Worm (Caenorhabditis elegans) whole organism, L1 larva: ENCODE data around the gene W01C9.2.

ENCODE experiments used
- C04F5.9 ChIP-seq: sonication (generic microtip); optimal IDR thresholded peaks from 2 replicates; lab custom pipeline; 2016; ENCODE audit warnings: missing genetic modification characterization, missing compliant biosample characterization
- aha-1 ChIP-seq: fragments of 150-350 bp; optimal IDR thresholded peaks from 2 replicates; lab custom pipeline; 2014; ENCODE audit warnings: missing biosample characterization, missing genetic modification characterization
- alr-1 ChIP-seq: fragments of 200-800 bp; sonication (Bioruptor generic); optimal IDR thresholded peaks from 2 replicates; lab custom pipeline; 2018; ENCODE audit warnings: borderline replicate concordance, mild to moderate bottlenecking, missing genetic modification characterization, missing compliant biosample characterization
- dsc-1 ChIP-seq: sonication (generic microtip); optimal IDR thresholded peaks from 2 replicates; lab custom pipeline; 2016; ENCODE audit warnings: mild to moderate bottlenecking, missing genetic modification characterization, missing compliant biosample characterization
- efl-3 ChIP-seq: fragments of 200-800 bp; sonication (Bioruptor generic); optimal IDR thresholded peaks from 2 replicates; lab custom pipeline; 2018; ENCODE audit warnings: mild to moderate bottlenecking, missing genetic modification characterization, missing compliant biosample characterization
- elt-2 ChIP-seq: sonication (generic microtip); optimal IDR thresholded peaks from 2 replicates; lab custom pipeline; 2016; ENCODE audit warnings: missing genetic modification characterization, mild to moderate bottlenecking, inconsistent platforms, missing compliant biosample characterization, missing genetic modification reagents
- elt-3 ChIP-seq, 6 experiments: fragments of 150-350 bp in 1 of 6; sonication (generic microtip); optimal IDR thresholded peaks; 2 replicates each; lab custom pipeline; 2017 to 2018; ENCODE audit warnings: missing biosample characterization in 6 of 6, missing genetic modification characterization in 6 of 6, inconsistent platforms in 1 of 6
- fkh-10 ChIP-seq: sonication (generic microtip); optimal IDR thresholded peaks from 2 replicates; lab custom pipeline; 2017; ENCODE audit warnings: missing biosample characterization, missing genetic modification reagents, missing genetic modification characterization
- fkh-4 ChIP-seq: sonication (generic microtip); optimal IDR thresholded peaks from 2 replicates; lab custom pipeline; 2016; ENCODE audit warnings: missing compliant biosample characterization, missing genetic modification characterization, borderline replicate concordance
- grh-1 ChIP-seq: fragments of 200-800 bp; sonication (Bioruptor generic); IDR thresholded peaks from 2 replicates; pipeline ENCODE4 v1.3.6; 2022; ENCODE audit warnings: missing genetic modification reagents, missing genetic modification characterization, missing compliant biosample characterization
- hpl-2 ChIP-seq: fragments of 150-350 bp; optimal IDR thresholded peaks from 2 replicates; lab custom pipeline; 2014; ENCODE audit warnings: missing biosample characterization, missing genetic modification reagents, missing genetic modification characterization
- irx-1 ChIP-seq: sonication (generic microtip); optimal IDR thresholded peaks from 2 replicates; lab custom pipeline; 2016; ENCODE audit warnings: missing genetic modification characterization, missing compliant biosample characterization
- lin-14 ChIP-seq: fragments of 200-800 bp; sonication (Bioruptor generic); optimal IDR thresholded peaks from 2 replicates; lab custom pipeline; 2018; ENCODE audit warnings: mild to moderate bottlenecking, missing genetic modification characterization, moderate library complexity, missing compliant biosample characterization
- lin-39 ChIP-seq: fragments of 150-350 bp; optimal IDR thresholded peaks from 2 replicates; lab custom pipeline; 2014; ENCODE audit warnings: missing biosample characterization, missing genetic modification reagents, missing genetic modification characterization
- lsy-2 ChIP-seq, 2 experiments: fragments of 150-350 bp; optimal IDR thresholded peaks; 2 replicates each; lab custom pipeline; 2014; ENCODE audit warnings: missing biosample characterization in 2 of 2, missing genetic modification characterization in 2 of 2
- mef-2 ChIP-seq: fragments of 150-350 bp; optimal IDR thresholded peaks from 2 replicates; lab custom pipeline; 2014; ENCODE audit warnings: missing biosample characterization, missing genetic modification characterization
- nhr-11 ChIP-seq: fragments of 150-350 bp; optimal IDR thresholded peaks from 2 replicates; lab custom pipeline; 2014; ENCODE audit warnings: missing biosample characterization, missing genetic modification characterization
- nhr-19 ChIP-seq: fragments of 200-800 bp; sonication (Bioruptor generic); conservative IDR thresholded peaks from 2 replicates; pipeline ENCODE4 v1.3.6; 2022; ENCODE audit warnings: missing genetic modification characterization, missing compliant biosample characterization
- nhr-20 ChIP-seq: sonication (generic microtip); optimal IDR thresholded peaks from 2 replicates; lab custom pipeline; 2016; ENCODE audit warnings: mild to moderate bottlenecking, missing genetic modification characterization, missing compliant biosample characterization
- nhr-47 ChIP-seq: sonication (generic microtip); optimal IDR thresholded peaks from 2 replicates; lab custom pipeline; 2016; ENCODE audit warnings: mild to moderate bottlenecking, missing genetic modification characterization, moderate library complexity, missing compliant biosample characterization
- nhr-71 ChIP-seq: sonication (generic microtip); optimal IDR thresholded peaks from 2 replicates; lab custom pipeline; 2016; ENCODE audit warnings: mild to moderate bottlenecking, missing genetic modification characterization, moderate library complexity, missing compliant biosample characterization
- nhr-85 ChIP-seq: sonication (generic microtip); peaks from one replicate; lab custom pipeline; 2016; ENCODE audit warnings: missing genetic modification characterization, inconsistent platforms, missing compliant biosample characterization
- pag-3 ChIP-seq: sonication (generic microtip); optimal IDR thresholded peaks from 2 replicates; lab custom pipeline; 2017; ENCODE audit warnings: missing genetic modification characterization, mild to moderate bottlenecking, missing compliant biosample characterization, antibody characterized with exemption, borderline replicate concordance; ENCODE audit not compliant: insufficient read depth
- rnt-1 ChIP-seq: sonication (generic microtip); optimal IDR thresholded peaks from 2 replicates; lab custom pipeline; 2016; ENCODE audit warnings: mild to moderate bottlenecking, missing genetic modification characterization, moderate library complexity, missing compliant biosample characterization
- snu-23 ChIP-seq: sonication (generic microtip); optimal IDR thresholded peaks from 2 replicates; lab custom pipeline; 2016; ENCODE audit warnings: missing genetic modification characterization, missing compliant biosample characterization
- sptf-1 ChIP-seq: fragments of 150-350 bp; optimal IDR thresholded peaks from 2 replicates; lab custom pipeline; 2014; ENCODE audit warnings: missing biosample characterization, missing genetic modification characterization
- tbx-2 ChIP-seq: sonication (generic microtip); optimal IDR thresholded peaks from 2 replicates; lab custom pipeline; 2016; ENCODE audit warnings: missing genetic modification characterization, missing compliant biosample characterization
- unc-130 ChIP-seq: fragments of 150-350 bp; optimal IDR thresholded peaks from 2 replicates; lab custom pipeline; 2017; ENCODE audit warnings: missing biosample characterization, missing genetic modification characterization, inconsistent platforms
- unc-98 ChIP-seq: fragments of 200-800 bp; sonication (Bioruptor generic); IDR thresholded peaks from 2 replicates; pipeline ENCODE4 v1.3.6; 2022; ENCODE audit warnings: missing genetic modification characterization, missing compliant biosample characterization
- vab-15 ChIP-seq: sonication (generic microtip); optimal IDR thresholded peaks from 2 replicates; lab custom pipeline; 2017; ENCODE audit warnings: missing genotype, mild to moderate bottlenecking, missing genetic modification characterization, missing compliant biosample characterization
- ztf-4 ChIP-seq: fragments of 150-350 bp; optimal IDR thresholded peaks from 2 replicates; lab custom pipeline; 2014; ENCODE audit warnings: missing biosample characterization, missing genetic modification characterization

The W01C9.2 gene

DNA sequence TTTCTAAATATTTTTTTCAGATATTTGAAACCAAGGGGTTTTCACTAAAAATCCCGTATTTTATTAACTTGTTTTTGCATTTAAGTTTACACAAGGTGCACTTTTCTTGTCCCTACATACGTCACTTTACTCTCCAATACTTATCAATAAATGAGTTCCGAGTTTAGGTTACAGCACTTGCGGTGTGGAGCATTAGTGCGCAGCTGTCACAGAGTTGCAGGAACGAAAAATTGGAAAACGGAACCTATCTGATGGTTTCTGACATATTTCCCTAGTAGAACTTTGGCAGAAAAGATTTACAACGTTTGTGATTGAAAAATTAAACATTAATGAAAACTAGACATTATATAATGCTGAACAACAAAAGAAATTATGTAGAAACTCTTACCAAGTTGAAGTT lies 38.0 kb upstream of the W01C9.2 start:
- TF ChIP-seq elt-3 (tag; optimal IDR thresholded peaks at IDR 0.05; lab: Kevin White, UChicago) (no peak), elt-2 (tag; lab: Kevin White, UChicago) (no peak), vab-15 (tag; lab: Kevin White, UChicago) (no peak), unc-98 (GFP tag; lab: Robert Waterston, UW) (no peak), irx-1 (no peak), sptf-1 (tag; lab: Kevin White, UChicago) (no peak), C04F5.9 (tag; lab: Kevin White, UChicago) (no peak), mef-2 (tag; lab: Kevin White, UChicago) (no peak), nhr-85 (tag; lab: Kevin White, UChicago) (no peak), alr-1 (no peak), hpl-2 (GFP tag; lab: Kevin White, UChicago) (no peak), aha-1 (tag; lab: Kevin White, UChicago) (no peak)

DNA sequence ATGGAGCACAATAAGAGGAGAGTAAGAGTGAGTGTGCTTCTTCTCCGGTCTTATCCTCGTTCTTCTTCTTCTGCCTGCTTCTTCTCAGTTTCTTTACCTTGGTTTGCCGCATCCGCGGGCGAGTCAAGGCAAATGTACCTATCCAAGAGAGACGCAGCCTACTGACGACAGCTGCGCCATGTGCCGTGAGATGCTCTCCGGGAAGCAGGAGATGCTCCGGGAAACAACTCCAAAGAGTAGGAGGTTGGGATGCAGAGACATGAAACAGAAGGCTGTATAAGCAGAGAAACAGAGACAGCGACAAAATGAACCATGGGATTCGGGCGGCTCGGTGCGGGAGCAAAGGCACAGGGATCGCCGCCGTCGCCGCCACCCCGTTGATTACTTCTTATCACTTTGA lies 37.1 kb upstream of the W01C9.2 start:
- TF ChIP-seq nhr-19 (GFP tag; lab: Robert Waterston, UW), result peak; percentile 41
- TF ChIP-seq unc-130 (tag; lab: Kevin White, UChicago), result peak; percentile 40
- peak; percentile 13 for TF ChIP-seq tbx-2
- peak; percentile 55 for TF ChIP-seq pag-3 (tag; lab: Kevin White, UChicago)
- TF ChIP-seq ztf-4 (tag; lab: Kevin White, UChicago), result no peak
- peak; percentile 78 for TF ChIP-seq lin-14 (GFP tag; lab: Kevin White, UChicago)
- peak; percentile 31 for TF ChIP-seq nhr-20 (tag; lab: Kevin White, UChicago)
- TF ChIP-seq lsy-2 (tag; optimal IDR thresholded peaks at IDR 0.05; lab: Kevin White, UChicago), result peak in 1 of 2 experiments; percentile 34
- peak; percentile 74 for TF ChIP-seq rnt-1
- peak; percentile 0 for TF ChIP-seq nhr-47 (tag; lab: Kevin White, UChicago)
- no peak for TF ChIP-seq nhr-85 (tag; lab: Kevin White, UChicago)
- peak; percentile 8 for TF ChIP-seq dsc-1 (tag; lab: Kevin White, UChicago)
- peak; percentile 56 for TF ChIP-seq snu-23
- peak; percentile 73 for TF ChIP-seq nhr-71
- no peak for TF ChIP-seq lin-39 (tag; lab: Kevin White, UChicago)

DNA sequence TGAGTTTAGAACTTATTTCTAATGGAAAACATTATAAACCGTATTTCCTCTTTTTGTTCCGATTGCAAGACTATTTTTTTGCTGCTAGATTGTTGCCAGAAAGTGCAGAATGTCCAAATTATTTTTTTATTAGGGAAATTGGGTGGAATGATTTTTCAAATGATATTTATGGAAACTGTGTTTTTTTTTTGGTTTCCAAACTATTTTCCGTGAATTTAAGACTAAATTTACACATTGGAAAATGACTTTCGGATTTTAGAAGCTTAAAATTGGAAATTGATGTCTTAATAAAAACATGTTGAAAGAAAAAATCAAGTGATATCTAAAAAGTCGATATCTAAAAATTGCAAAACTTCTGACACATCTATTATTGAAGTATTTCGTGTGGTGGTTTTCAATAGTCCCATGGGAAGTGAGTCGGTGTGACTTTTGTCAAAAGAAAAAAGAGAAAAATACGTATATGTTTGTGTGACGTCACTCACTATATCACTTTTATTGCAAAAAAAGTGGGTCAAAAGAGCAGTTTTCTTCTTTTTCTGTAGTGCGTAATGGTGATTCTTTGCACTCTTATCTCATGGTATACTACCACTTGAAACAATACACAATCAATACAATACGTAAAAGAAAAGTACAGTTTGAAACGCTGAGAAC lies 32.0 kb upstream of the W01C9.2 start:
- TF ChIP-seq nhr-71 (peak; percentile 23), nhr-47 (tag; lab: Kevin White, UChicago) (no peak), fkh-10 (GFP tag; lab: Kevin White, UChicago) (no peak), nhr-11 (tag; lab: Kevin White, UChicago) (no peak), lsy-2 (tag; optimal IDR thresholded peaks at IDR 0.05; lab: Kevin White, UChicago) (peak in 1 of 2 experiments; percentile 13), lin-14 (GFP tag; lab: Kevin White, UChicago) (peak; percentile 58)

DNA sequence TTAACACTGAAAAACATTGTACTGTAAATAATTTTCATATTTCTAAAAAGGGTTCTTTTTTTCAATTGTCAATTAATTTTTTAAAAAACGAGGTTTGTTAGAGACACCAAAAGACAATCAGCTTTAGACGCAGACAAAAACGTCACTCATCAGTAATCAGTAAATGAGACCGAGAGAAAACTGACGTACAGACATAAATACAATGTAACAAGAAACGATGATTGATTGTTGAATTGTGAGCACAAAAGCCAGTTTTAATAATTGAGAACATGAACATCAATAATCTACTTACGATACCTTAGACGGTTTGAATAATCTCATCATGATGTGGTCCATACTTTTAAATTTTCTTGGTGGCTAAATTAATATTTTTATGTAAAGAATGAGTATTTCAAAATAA lies 29.4 kb upstream of the W01C9.2 start:
- TF ChIP-seq elt-2 (tag; lab: Kevin White, UChicago) (peak; percentile 14), efl-3 (GFP tag; lab: Kevin White, UChicago) (no peak)

DNA sequence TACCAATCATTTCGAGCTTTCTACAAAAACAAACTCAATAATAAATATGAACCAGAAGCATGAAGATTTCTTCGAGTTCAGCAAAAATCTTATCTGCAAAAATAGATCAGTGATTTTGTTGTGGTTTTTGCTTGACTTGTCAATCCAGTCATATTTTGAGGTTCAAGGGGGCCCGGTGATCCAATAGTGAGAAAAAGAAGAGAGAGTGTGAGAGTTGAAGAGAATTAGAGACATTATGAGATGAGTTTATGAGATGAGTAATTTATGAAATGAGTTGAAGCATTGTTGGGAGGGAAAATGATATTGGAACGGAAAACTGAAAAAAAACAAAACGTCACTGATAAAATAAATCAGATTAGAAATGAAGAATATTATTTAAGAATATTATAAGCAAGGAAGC lies 27.2 kb upstream of the W01C9.2 start, which contains the start of gene T13H5.1:
TSS of gene T13H5.1 (minus strand) at position 101 of the 400 bp plus-strand sequence.
- TF ChIP-seq vab-15 (tag; lab: Kevin White, UChicago) (no peak), grh-1 (no peak), fkh-4 (tag; lab: Kevin White, UChicago) (no peak)
- TF ChIP-seq, all 84 proteins: peak for 0
